Worm (Caenorhabditis elegans): ENCODE results near the gene czw-1.

DNA sequence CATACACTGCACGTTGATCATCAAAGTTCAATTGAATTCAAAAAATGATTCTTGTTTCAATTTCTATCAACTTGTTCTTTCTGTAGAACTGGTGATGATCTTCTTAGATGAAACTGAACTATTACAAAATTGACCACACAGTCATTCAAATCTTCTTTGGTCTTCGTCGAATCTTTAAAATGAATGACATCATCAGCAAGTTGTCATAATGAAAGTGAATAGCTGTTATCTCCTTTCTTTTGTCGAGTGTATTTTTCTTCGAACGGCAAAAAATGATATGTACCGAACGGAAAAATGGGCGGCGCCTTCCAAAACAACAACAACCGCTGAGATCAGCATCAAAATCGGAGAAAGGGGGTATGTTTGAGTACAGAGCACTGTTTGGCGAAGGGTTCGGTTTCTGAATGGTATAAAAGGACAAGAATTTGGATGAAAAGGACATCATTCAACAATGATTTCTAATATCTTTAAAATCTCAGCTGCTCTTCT is 30.9 kb upstream of the czw-1 start, which contains the start of gene ora-1:
- no peak for TF ChIP-seq lin-13 (tag; optimal IDR thresholded peaks at IDR 0.05)
- no peak for TF ChIP-seq mab-5 (tag; optimal IDR thresholded peaks at IDR 0.05)
- TF ChIP-seq ces-1 (GFP tag; optimal IDR thresholded peaks at IDR 0.05): no peak
- TF ChIP-seq ztf-11 (tag; optimal IDR thresholded peaks at IDR 0.05): no peak
- TF ChIP-seq unc-62 (GFP tag; optimal IDR thresholded peaks at IDR 0.05): no peak
- TF ChIP-seq snpc-4 (tag; optimal IDR thresholded peaks at IDR 0.05): no peak
- TF ChIP-seq hlh-1 (tag; optimal IDR thresholded peaks at IDR 0.05): no peak
- TF ChIP-seq nhr-28 (tag; optimal IDR thresholded peaks at IDR 0.05): no peak
- no peak for TF ChIP-seq nhr-76 (tag; optimal IDR thresholded peaks at IDR 0.05)
- no peak for TF ChIP-seq lin-32 (GFP tag; optimal IDR thresholded peaks at IDR 0.05)
- TF ChIP-seq cnd-1 (tag; optimal IDR thresholded peaks at IDR 0.05): no peak
- no peak for TF ChIP-seq ham-2 (GFP tag; optimal IDR thresholded peaks at IDR 0.05)
